Worm (Caenorhabditis elegans) whole organism, young adult: ENCODE results near the gene srx-137.

Experiments
- F33H1.4 ChIP-seq: fragments of 200-800 bp; sonication (Bioruptor generic); IDR thresholded peaks from 2 replicates; pipeline ENCODE4 v1.3.6; 2022; ENCODE audit warnings: missing genetic modification reagents, missing genetic modification characterization, missing compliant biosample characterization
- F39B2.1 ChIP-seq: fragments of 200-800 bp; sonication (Bioruptor generic); IDR thresholded peaks from 2 replicates; pipeline ENCODE4 v1.3.6; 2022; ENCODE audit warnings: missing genetic modification reagents, missing genetic modification characterization, missing compliant biosample characterization
- F52B5.7 ChIP-seq: sonication (generic microtip); optimal IDR thresholded peaks from 2 replicates; lab custom pipeline; 2016; ENCODE audit warnings: mild to moderate bottlenecking, missing genetic modification characterization, missing compliant biosample characterization
- F55B11.4 ChIP-seq: sonication (generic microtip); optimal IDR thresholded peaks from 2 replicates; lab custom pipeline; 2016; ENCODE audit warnings: missing compliant biosample characterization, missing genetic modification characterization, borderline replicate concordance; ENCODE audit not compliant: insufficient read depth
- K12H6.12 ChIP-seq: fragments of 200-800 bp; sonication (Bioruptor generic); optimal IDR thresholded peaks from 2 replicates; lab custom pipeline; 2018; ENCODE audit warnings: mild to moderate bottlenecking, missing genetic modification characterization, missing compliant biosample characterization
- Y53F4B.3 ChIP-seq: fragments of 200-800 bp; sonication (Bioruptor generic); IDR thresholded peaks from 2 replicates; pipeline ENCODE4 v1.3.6; 2022; ENCODE audit warnings: missing genetic modification reagents, missing genetic modification characterization, missing compliant biosample characterization
- Y79H2A.3 ChIP-seq: fragments of 200-800 bp; sonication (Bioruptor generic); conservative IDR thresholded peaks from 2 replicates; pipeline ENCODE4 v1.3.6; 2022; ENCODE audit warnings: missing genetic modification reagents, missing genetic modification characterization, missing compliant biosample characterization
- akir-1 ChIP-seq: fragments of 200-800 bp; sonication (Bioruptor generic); optimal IDR thresholded peaks from 2 replicates; lab custom pipeline; 2018; ENCODE audit warnings: mild to moderate bottlenecking, missing genetic modification characterization, moderate library complexity, missing compliant biosample characterization
- attf-3 ChIP-seq: fragments of 200-800 bp; sonication (Bioruptor generic); conservative IDR thresholded peaks from 2 replicates; pipeline ENCODE4 v1.3.6; 2022; ENCODE audit warnings: missing genetic modification reagents, missing genetic modification characterization, missing compliant biosample characterization
- attf-6 ChIP-seq: fragments of 200-800 bp; sonication (Bioruptor generic); IDR thresholded peaks from 2 replicates; pipeline ENCODE4 v1.3.6; 2022; ENCODE audit warnings: missing genetic modification reagents, missing genetic modification characterization, missing compliant biosample characterization
- bed-1 ChIP-seq: fragments of 200-800 bp; sonication (Bioruptor generic); IDR thresholded peaks from 2 replicates; pipeline ENCODE4 v1.3.6; 2022; ENCODE audit warnings: missing genetic modification reagents, missing genetic modification characterization, missing compliant biosample characterization
- cebp-1 ChIP-seq, 2 experiments: fragments of 200-800 bp in 1 of 2; sonication (Bioruptor generic) in 1 of 2; sonication (generic microtip) in 1 of 2; IDR thresholded peaks in 1 of 2; optimal IDR thresholded peaks in 1 of 2; 2 replicates each; pipeline versions ENCODE4 v1.3.6 to Lab custom; 2017 to 2022; ENCODE audit warnings: missing compliant biosample characterization in 2 of 2, missing genetic modification characterization in 2 of 2, mild to moderate bottlenecking in 1 of 2, missing genetic modification reagents in 1 of 2, moderate library complexity in 1 of 2
- ceh-27 ChIP-seq: fragments of 200-800 bp; sonication (Bioruptor generic); optimal IDR thresholded peaks from 2 replicates; lab custom pipeline; 2018; ENCODE audit warnings: mild to moderate bottlenecking, missing genetic modification characterization, moderate library complexity, missing compliant biosample characterization
- chd-7 ChIP-seq: sonication (generic microtip); optimal IDR thresholded peaks from 2 replicates; lab custom pipeline; 2016; ENCODE audit warnings: mild to moderate bottlenecking, missing genetic modification characterization, moderate library complexity, missing compliant biosample characterization
- dox-1 ChIP-seq: fragments of 200-800 bp; sonication (Bioruptor generic); IDR thresholded peaks from 2 replicates; pipeline ENCODE4 v1.3.6; 2022; ENCODE audit warnings: missing genetic modification reagents, missing genetic modification characterization, missing compliant biosample characterization
- dpl-1 ChIP-seq: fragments of 150-350 bp; optimal IDR thresholded peaks from 2 replicates; lab custom pipeline; 2014; ENCODE audit warnings: missing biosample characterization, missing genetic modification reagents, missing genetic modification characterization
- efl-1 ChIP-seq: fragments of 150-350 bp; optimal IDR thresholded peaks from 2 replicates; lab custom pipeline; 2014; ENCODE audit warnings: missing biosample characterization, missing genetic modification reagents, missing genetic modification characterization
- egl-18 ChIP-seq: fragments of 200-800 bp; sonication (Bioruptor generic); IDR thresholded peaks from 2 replicates; pipeline ENCODE4 v1.3.6; 2022; ENCODE audit warnings: missing genetic modification reagents, missing genetic modification characterization, missing compliant biosample characterization
- ekl-4 ChIP-seq: fragments of 200-800 bp; sonication (Bioruptor generic); IDR thresholded peaks from 2 replicates; pipeline ENCODE4 v1.3.6; 2022; ENCODE audit warnings: missing genetic modification reagents, missing genetic modification characterization, missing compliant biosample characterization
- gei-17 ChIP-seq: fragments of 200-800 bp; sonication (Bioruptor generic); optimal IDR thresholded peaks from 2 replicates; lab custom pipeline; 2018; ENCODE audit warnings: mild to moderate bottlenecking, missing genetic modification characterization, missing compliant biosample characterization
- lag-1 ChIP-seq: fragments of 200-800 bp; sonication (Bioruptor generic); IDR thresholded peaks from 2 replicates; pipeline ENCODE4 v1.3.6; 2022; ENCODE audit warnings: missing genetic modification reagents, missing genetic modification characterization, missing compliant biosample characterization
- lin-26 ChIP-seq: fragments of 200-800 bp; sonication (Bioruptor generic); IDR thresholded peaks from 2 replicates; pipeline ENCODE4 v1.3.6; 2022; ENCODE audit warnings: missing genetic modification reagents, missing genetic modification characterization, missing compliant biosample characterization
- lsl-1 ChIP-seq: fragments of 200-800 bp; sonication (Bioruptor generic); optimal IDR thresholded peaks from 2 replicates; lab custom pipeline; 2018; ENCODE audit warnings: mild to moderate bottlenecking, missing genetic modification characterization, moderate library complexity, missing compliant biosample characterization
- madf-8 ChIP-seq: fragments of 200-800 bp; sonication (Bioruptor generic); conservative IDR thresholded peaks from 2 replicates; pipeline ENCODE4 v1.3.6; 2022; ENCODE audit warnings: missing genetic modification reagents, missing genetic modification characterization, missing compliant biosample characterization
- mes-4 ChIP-seq: sonication (generic microtip); optimal IDR thresholded peaks from 2 replicates; lab custom pipeline; 2016; ENCODE audit warnings: missing genotype, missing genetic modification characterization, missing compliant biosample characterization
- nhr-90 ChIP-seq: sonication (generic microtip); optimal IDR thresholded peaks from 2 replicates; lab custom pipeline; 2016; ENCODE audit warnings: missing genotype, mild to moderate bottlenecking, missing genetic modification characterization, missing compliant biosample characterization
- pha-4 ChIP-seq: fragments of 150-350 bp; sonication (generic microtip); optimal IDR thresholded peaks from 2 replicates; lab custom pipeline; 2014; ENCODE audit warnings: missing biosample characterization, missing genetic modification reagents, missing genetic modification characterization
- rcor-1 ChIP-seq: fragments of 200-800 bp; sonication (Bioruptor generic); IDR thresholded peaks from 2 replicates; pipeline ENCODE4 v1.3.6; 2022; ENCODE audit warnings: missing genetic modification reagents, missing genetic modification characterization, missing compliant biosample characterization
- rec-8 ChIP-seq, 2 experiments: sonication (generic microtip); optimal IDR thresholded peaks; 2 replicates each; lab custom pipeline; 2016; ENCODE audit warnings: mild to moderate bottlenecking in 2 of 2, missing genetic modification characterization in 2 of 2, missing genetic modification reagents in 2 of 2, missing genotype in 2 of 2, missing biosample characterization in 1 of 2, missing compliant biosample characterization in 1 of 2, moderate library complexity in 1 of 2
- repo-1 ChIP-seq: sonication (generic microtip); optimal IDR thresholded peaks from 2 replicates; lab custom pipeline; 2017; ENCODE audit warnings: mild to moderate bottlenecking, missing genetic modification characterization, missing compliant biosample characterization
- rpc-1 ChIP-seq, 2 experiments: fragments of 150-350 bp in 1 of 2; sonication (generic microtip) in 1 of 2; optimal IDR thresholded peaks; 2 replicates each; lab custom pipeline; 2014 to 2018; ENCODE audit warnings: missing biosample characterization in 1 of 2, missing genetic modification characterization in 1 of 2, missing genetic modification reagents in 1 of 2, missing genotype in 1 of 2
- snpc-3.4 ChIP-seq: sonication (generic microtip); optimal IDR thresholded peaks from 2 replicates; lab custom pipeline; 2017; ENCODE audit warnings: missing genetic modification characterization, mild to moderate bottlenecking, missing compliant biosample characterization, antibody characterized with exemption, moderate library complexity, missing genotype, missing genetic modification reagents
- tbx-9 ChIP-seq: sonication (generic microtip); optimal IDR thresholded peaks from 2 replicates; lab custom pipeline; 2016; ENCODE audit warnings: borderline replicate concordance, missing genetic modification characterization, inconsistent platforms, missing compliant biosample characterization
- unc-62 ChIP-seq: fragments of 150-350 bp; optimal IDR thresholded peaks from 2 replicates; lab custom pipeline; 2014; ENCODE audit warnings: missing biosample characterization, missing genetic modification reagents, missing genetic modification characterization
- xnd-1 ChIP-seq: sonication (generic microtip); optimal IDR thresholded peaks from 2 replicates; lab custom pipeline; 2016; ENCODE audit warnings: missing genotype, missing genetic modification reagents, missing genetic modification characterization, missing compliant biosample characterization
- zim-3 ChIP-seq: sonication (generic microtip); optimal IDR thresholded peaks from 2 replicates; lab custom pipeline; 2017; ENCODE audit warnings: mild to moderate bottlenecking, missing genetic modification characterization, moderate library complexity, missing compliant biosample characterization
- ztf-26 ChIP-seq: sonication (generic microtip); optimal IDR thresholded peaks from 2 replicates; lab custom pipeline; 2017; ENCODE audit warnings: missing genetic modification characterization, missing compliant biosample characterization
- ztf-28 ChIP-seq: fragments of 200-800 bp; sonication (Bioruptor generic); IDR thresholded peaks from 2 replicates; pipeline ENCODE4 v1.3.6; 2022; ENCODE audit warnings: missing genetic modification reagents, missing genetic modification characterization, missing compliant biosample characterization

The srx-137 gene

DNA sequence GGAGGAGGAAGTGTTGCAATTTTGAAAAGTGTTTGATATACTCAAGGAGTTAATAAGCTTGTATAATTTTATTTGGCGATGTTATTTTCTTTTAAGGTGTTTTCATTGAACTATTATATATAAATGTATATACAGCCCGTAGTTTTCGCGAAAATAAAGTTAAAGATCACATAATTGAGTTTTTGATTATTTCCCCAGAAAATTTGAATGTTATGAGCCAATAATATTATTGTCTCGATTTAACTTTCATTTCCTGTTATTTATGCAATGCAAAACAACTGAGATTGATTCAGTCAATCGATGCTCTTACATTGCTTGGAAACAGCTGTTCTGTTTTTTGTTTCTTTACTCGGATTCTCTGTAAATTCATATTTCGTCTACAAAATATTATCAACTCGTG is 14.2 kb upstream of the srx-137 start, which contains the start of gene srx-133 (continued):
- no peak for TF ChIP-seq repo-1 (tag; lab: Kevin White, UChicago)
- TF ChIP-seq attf-3 (GFP tag; lab: Robert Waterston, UW), result no peak
- no peak for TF ChIP-seq tbx-9 (tag; lab: Kevin White, UChicago)
- no peak for TF ChIP-seq lag-1 (GFP tag; lab: Robert Waterston, UW)
- TF ChIP-seq chd-7 (tag; lab: Kevin White, UChicago), result no peak

DNA sequence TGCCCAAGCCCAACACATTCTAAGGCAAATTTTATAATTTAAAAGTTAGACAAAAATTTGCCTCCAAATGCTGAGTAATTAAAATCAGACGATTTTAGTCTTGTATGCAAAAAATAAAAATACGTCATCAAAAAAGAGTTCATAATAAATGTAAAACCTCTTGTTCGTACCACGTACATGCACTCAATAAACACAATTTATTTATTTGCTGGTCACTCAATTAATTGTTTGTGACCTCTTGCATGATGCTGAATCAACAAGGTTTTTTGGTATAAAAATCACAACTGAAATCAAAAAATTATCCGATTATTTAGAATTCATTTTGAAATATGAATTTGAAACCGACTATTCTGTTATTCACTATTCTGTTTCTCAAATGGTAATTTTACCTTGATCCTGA is 12.4 kb upstream of the srx-137 start, which contains the start of gene hpx-2:
Gene hpx-2, plus strand, starts transcription at position 301 of the 400 bp plus-strand sequence.
- TF ChIP-seq madf-8, result no peak
- TF ChIP-seq attf-3 (GFP tag; lab: Robert Waterston, UW), result no peak
- no peak for TF ChIP-seq nhr-90 (tag; lab: Kevin White, UChicago)
- no peak for TF ChIP-seq akir-1
- TF ChIP-seq lag-1 (GFP tag; lab: Robert Waterston, UW), result no peak
- TF ChIP-seq K12H6.12 (tag; lab: Kevin White, UChicago), result no peak
- no peak for TF ChIP-seq F52B5.7 (tag; lab: Kevin White, UChicago)

DNA sequence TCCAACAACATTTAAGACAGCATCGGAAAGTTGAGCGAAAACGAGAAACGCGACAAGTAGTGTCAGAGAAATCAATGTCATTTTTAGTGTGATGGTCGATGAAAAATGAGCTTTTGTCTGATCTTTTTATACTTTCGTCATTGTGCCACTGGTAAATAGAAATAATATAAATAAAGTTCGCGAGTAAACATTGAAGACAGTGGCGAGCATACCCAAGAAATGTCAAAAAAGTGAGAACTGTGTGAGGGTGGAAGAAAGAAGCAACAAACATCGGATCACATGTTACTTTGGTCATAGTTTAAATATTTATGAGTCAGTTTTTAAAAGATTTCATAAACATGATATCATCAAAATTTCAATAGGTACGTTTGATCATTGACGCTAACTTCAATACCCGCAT is 8.3 kb upstream of the srx-137 start, which contains the start of gene ttr-21:
Gene ttr-21, minus strand, starts transcription at position 100 of the 400 bp plus-strand sequence.
- no peak for TF ChIP-seq F33H1.4
- no peak for TF ChIP-seq rcor-1 (GFP tag; lab: Robert Waterston, UW)
- TF ChIP-seq ztf-26, result no peak
- no peak for TF ChIP-seq rec-8 (tag; optimal IDR thresholded peaks at IDR 0.05; lab: Kevin White, UChicago)
- TF ChIP-seq zim-3, result no peak
- TF ChIP-seq Y53F4B.3 (GFP tag; lab: Robert Waterston, UW), result no peak
- TF ChIP-seq ceh-27 (GFP tag; lab: Kevin White, UChicago), result no peak
- no peak for TF ChIP-seq ekl-4 (GFP tag; lab: Robert Waterston, UW)
- TF ChIP-seq F39B2.1 (GFP tag; lab: Robert Waterston, UW), result no peak
- no peak for TF ChIP-seq bed-1 (GFP tag; lab: Robert Waterston, UW)
- TF ChIP-seq chd-7 (tag; lab: Kevin White, UChicago), result no peak
- TF ChIP-seq snpc-3.4 (tag; lab: Kevin White, UChicago), result no peak
- TF ChIP-seq egl-18 (GFP tag; lab: Robert Waterston, UW), result no peak

ce11 chrV:13856376-13856775 is 6.2 kb upstream of the srx-137 start, which contains the start of gene srx-134:
TSS of gene srx-134 (minus strand) at chrV:13856476.
- TF ChIP-seq Y79H2A.3 (GFP tag; lab: Robert Waterston, UW), result no peak
- no peak for TF ChIP-seq lsl-1 (GFP tag; lab: Kevin White, UChicago)
- TF ChIP-seq mes-4 (tag; lab: Kevin White, UChicago), result no peak
- no peak for TF ChIP-seq egl-18 (GFP tag; lab: Robert Waterston, UW)
- no peak for TF ChIP-seq pha-4 (tag; lab: Kevin White, UChicago)

- no peak for TF ChIP-seq xnd-1 (tag; lab: Kevin White, UChicago)
- TF ChIP-seq lin-26 (GFP tag; lab: Robert Waterston, UW), result no peak
- no peak for TF ChIP-seq ztf-28
- no peak for TF ChIP-seq efl-1
- no peak for TF ChIP-seq unc-62
- no peak for TF ChIP-seq rpc-1 (optimal IDR thresholded peaks at IDR 0.05; lab: Kevin White, UChicago)
- no peak for TF ChIP-seq rpc-1 (tag; optimal IDR thresholded peaks at IDR 0.05; lab: Kevin White, UChicago)
- no peak for TF ChIP-seq F55B11.4 (tag; lab: Kevin White, UChicago)
- TF ChIP-seq dox-1 (GFP tag; lab: Robert Waterston, UW), result no peak
- no peak for TF ChIP-seq attf-6
- TF ChIP-seq dpl-1 (GFP tag; lab: Kevin White, UChicago), result no peak
- TF ChIP-seq gei-17, result no peak
- TF ChIP-seq egl-18 (GFP tag; lab: Robert Waterston, UW), result no peak
- TF ChIP-seq cebp-1 (GFP tag; IDR thresholded peaks at IDR 0.05; lab: Robert Waterston, UW), result no peak
- no peak for TF ChIP-seq cebp-1 (tag; optimal IDR thresholded peaks at IDR 0.05; lab: Kevin White, UChicago)
Measured at ce11 chrV:13857132-13857531, 5.5 kb upstream of the srx-137 start, which contains the start of gene srx-136. TSS of gene srx-136 (plus strand) at chrV:13857432.
